Worm (Caenorhabditis elegans): ENCODE measurements around the gene T08D2.8.
"Not testable (repeated sequence)": the region's sequence is repeated elsewhere in the genome, so short reads cannot be mapped to it uniquely, and the experiment has no call there.

Gene T08D2.8

ce11 chrX:192534-192933 lies at the start of gene T08D2.8:
T08D2.8 (plus strand) TSS chrX:192834.
- TF ChIP-seq dao-5 (tag; optimal IDR thresholded peaks at IDR 0.05) (no peak), W03F9.2 (tag; optimal IDR thresholded peaks at IDR 0.05) (no peak), him-1 (tag; optimal IDR thresholded peaks at IDR 0.05) (no peak)

ce11 chrX:146832-147231 lies 45.8 kb upstream of the T08D2.8 start:
- TF ChIP-seq him-1 (tag; optimal IDR thresholded peaks at IDR 0.05) (no peak), W03F9.2 (tag; optimal IDR thresholded peaks at IDR 0.05) (no peak), dao-5 (tag; optimal IDR thresholded peaks at IDR 0.05) (no peak)

ce11 chrX:147824-148223 lies 44.8 kb upstream of the T08D2.8 start, which contains the start of gene Y73B3A.11:
Y73B3A.11 (plus strand) TSS chrX:148124.
- TF ChIP-seq W03F9.2 (tag; optimal IDR thresholded peaks at IDR 0.05) (no peak), dao-5 (tag; optimal IDR thresholded peaks at IDR 0.05) (no peak), him-1 (tag; optimal IDR thresholded peaks at IDR 0.05) (no peak)

ce11 chrX:163034-163433 lies 29.6 kb upstream of the T08D2.8 start, which contains the start of gene tmed-12:
tmed-12 (minus strand) TSS chrX:163134.
- TF ChIP-seq W03F9.2, him-1, dao-5 (tag; optimal IDR thresholded peaks at IDR 0.05): not testable (repeated sequence)

ce11 chrX:177075-177474 lies 15.6 kb upstream of the T08D2.8 start, which contains the start of the genes T08D2.5 and T08D2.4:
T08D2.5 (plus strand) TSS chrX:177375.
T08D2.4 (plus strand) TSS chrX:177396.
- TF ChIP-seq W03F9.2 (tag; optimal IDR thresholded peaks at IDR 0.05) (no peak), dao-5 (tag; optimal IDR thresholded peaks at IDR 0.05) (no peak), him-1 (tag; optimal IDR thresholded peaks at IDR 0.05) (no peak)

- TF ChIP-seq W03F9.2, him-1, dao-5 (tag; optimal IDR thresholded peaks at IDR 0.05): not testable (repeated sequence)
These were observed 10.4 kb upstream of the T08D2.8 start, which contains the start of the genes T08D2.6 and chkr-1 for ce11 chrX:182119-182741. T08D2.6 (minus strand) TSS chrX:182169. chkr-1 (plus strand) TSS chrX:182691.

ce11 chrX:196403-196802 lies 3.8 kb downstream of the T08D2.8 start:
- no peak for TF ChIP-seq him-1 (tag; optimal IDR thresholded peaks at IDR 0.05)

ce11 chrX:209695-210094 lies 17.1 kb downstream of the T08D2.8 start, which contains the start of gene Y73B3B.3:
Y73B3B.3 (plus strand) TSS chrX:209995.
- not testable (repeated sequence) for TF ChIP-seq dao-5, him-1, W03F9.2 (tag; optimal IDR thresholded peaks at IDR 0.05)

ce11 chrX:211141-211540 lies 18.5 kb downstream of the T08D2.8 start, which contains the start of gene Y73B3B.1:
Y73B3B.1 (minus strand) TSS chrX:211241.
- TF ChIP-seq dao-5, him-1, W03F9.2 (tag; optimal IDR thresholded peaks at IDR 0.05): not testable (repeated sequence)

- TF ChIP-seq him-1, dao-5, W03F9.2 (tag; optimal IDR thresholded peaks at IDR 0.05): not testable (repeated sequence)
These were observed 22.9 kb downstream of the T08D2.8 start, which contains the start of gene set-28 for ce11 chrX:215488-215887. set-28 (minus strand) TSS chrX:215588.

ce11 chrX:229374-229773 lies 36.7 kb downstream of the T08D2.8 start, which contains the start of gene AC8.3:
AC8.3 (minus strand) TSS chrX:229474.
- not testable (repeated sequence) for TF ChIP-seq dao-5, him-1, W03F9.2 (tag; optimal IDR thresholded peaks at IDR 0.05)

ce11 chrX:239077-239476 lies 46.4 kb downstream of the T08D2.8 start, which contains the start of gene AC8.10:
AC8.10 (minus strand) TSS chrX:239177.
- not testable (repeated sequence) for TF ChIP-seq W03F9.2, him-1, dao-5 (tag; optimal IDR thresholded peaks at IDR 0.05)
